Worm (Caenorhabditis elegans) whole organism, mixed stage, embryonic: ENCODE data around the gene lron-10.

Experiments
- ceh-83 ChIP-seq: fragments of 200-800 bp; sonication (Bioruptor generic); optimal IDR thresholded peaks from 2 replicates; lab custom pipeline; 2018; ENCODE audit warnings: mild to moderate bottlenecking, missing genetic modification characterization, missing compliant biosample characterization
- elt-1 ChIP-seq: sonication (generic microtip); optimal IDR thresholded peaks from 2 replicates; lab custom pipeline; 2017; ENCODE audit warnings: missing genetic modification characterization, mild to moderate bottlenecking, missing compliant biosample characterization, antibody characterized with exemption, moderate library complexity, borderline replicate concordance; ENCODE audit not compliant: insufficient read depth
- lin-13 ChIP-seq: fragments of 150-350 bp; optimal IDR thresholded peaks from 2 replicates; lab custom pipeline; 2014; ENCODE audit warnings: missing biosample characterization, missing genetic modification characterization
- lsy-2 ChIP-seq: fragments of 150-350 bp; optimal IDR thresholded peaks from 2 replicates; lab custom pipeline; 2014; ENCODE audit warnings: missing biosample characterization, missing genetic modification characterization
- nhr-12 ChIP-seq: fragments of 150-350 bp; optimal IDR thresholded peaks from 2 replicates; lab custom pipeline; 2014; ENCODE audit warnings: missing biosample characterization, missing genetic modification characterization
- nhr-237 ChIP-seq: fragments of 150-350 bp; optimal IDR thresholded peaks from 2 replicates; lab custom pipeline; 2014; ENCODE audit warnings: missing biosample characterization, missing genetic modification characterization
- unc-39 ChIP-seq: fragments of 150-350 bp; optimal IDR thresholded peaks from 2 replicates; lab custom pipeline; 2014; ENCODE audit warnings: missing biosample characterization, missing genetic modification characterization
- unc-62 ChIP-seq: fragments of 150-350 bp; optimal IDR thresholded peaks from 2 replicates; lab custom pipeline; 2014; ENCODE audit warnings: missing biosample characterization, missing genetic modification reagents, missing genetic modification characterization

DNA sequence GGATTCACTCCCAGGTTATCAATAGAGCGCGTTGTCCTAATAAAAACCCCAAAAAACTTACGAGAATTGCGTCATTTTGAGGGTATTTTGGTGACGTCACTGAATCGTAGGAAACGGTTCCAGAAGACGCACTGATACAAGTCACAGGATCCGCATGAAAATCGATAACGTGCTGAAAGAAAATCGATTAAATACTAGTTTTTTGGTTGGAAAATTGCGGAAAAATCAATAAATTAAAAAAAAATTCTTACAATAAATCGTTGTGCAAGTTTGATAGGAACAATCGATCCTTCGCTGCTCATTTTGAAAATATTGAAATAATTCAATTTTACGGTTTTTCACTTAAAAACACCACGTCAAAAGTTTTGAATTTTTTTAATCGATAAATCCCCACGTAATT is 17.9 kb downstream of the lron-10 start, which contains the start of gene Y39A1A.2:
- TF ChIP-seq elt-1 (no peak), nhr-12 (tag; lab: Kevin White, UChicago) (no peak), ceh-83 (no peak), lin-13 (no peak), unc-39 (tag; lab: Kevin White, UChicago) (no peak), nhr-237 (no peak), lsy-2 (tag; lab: Kevin White, UChicago) (no peak), unc-62 (GFP tag; lab: Kevin White, UChicago) (no peak)
